Worm (Caenorhabditis elegans) whole organism, young adult: ENCODE results near the gene F37C12.14.

Experiments
- B0261.1 ChIP-seq: sonication (generic microtip); optimal IDR thresholded peaks from 2 replicates; lab custom pipeline; 2016; ENCODE audit warnings: mild to moderate bottlenecking, missing genetic modification characterization, moderate library complexity, missing compliant biosample characterization
- B0336.3 ChIP-seq: fragments of 200-800 bp; sonication (Bioruptor generic); IDR thresholded peaks from 2 replicates; pipeline ENCODE4 v1.3.6; 2022; ENCODE audit warnings: missing genetic modification characterization, missing compliant biosample characterization
- D2030.7 ChIP-seq: fragments of 200-800 bp; sonication (Bioruptor generic); IDR thresholded peaks from 2 replicates; pipeline ENCODE4 v1.3.6; 2022; ENCODE audit warnings: missing genetic modification reagents, missing genetic modification characterization, missing compliant biosample characterization
- F10E7.11 ChIP-seq: sonication (generic microtip); optimal IDR thresholded peaks from 2 replicates; lab custom pipeline; 2017; ENCODE audit warnings: mild to moderate bottlenecking, missing genetic modification characterization, moderate library complexity, missing compliant biosample characterization
- F22D6.2 ChIP-seq: sonication (generic microtip); optimal IDR thresholded peaks from 2 replicates; lab custom pipeline; 2016; ENCODE audit warnings: mild to moderate bottlenecking, missing genetic modification characterization, missing compliant biosample characterization
- F33H1.4 ChIP-seq: fragments of 200-800 bp; sonication (Bioruptor generic); IDR thresholded peaks from 2 replicates; pipeline ENCODE4 v1.3.6; 2022; ENCODE audit warnings: missing genetic modification reagents, missing genetic modification characterization, missing compliant biosample characterization
- F39B2.1 ChIP-seq: fragments of 200-800 bp; sonication (Bioruptor generic); IDR thresholded peaks from 2 replicates; pipeline ENCODE4 v1.3.6; 2022; ENCODE audit warnings: missing genetic modification reagents, missing genetic modification characterization, missing compliant biosample characterization
- F55B11.4 ChIP-seq: sonication (generic microtip); optimal IDR thresholded peaks from 2 replicates; lab custom pipeline; 2016; ENCODE audit warnings: missing compliant biosample characterization, missing genetic modification characterization, borderline replicate concordance; ENCODE audit not compliant: insufficient read depth
- T07F8.4 ChIP-seq: sonication (generic microtip); optimal IDR thresholded peaks from 2 replicates; lab custom pipeline; 2016; ENCODE audit warnings: mild to moderate bottlenecking, missing genetic modification characterization, moderate library complexity, missing compliant biosample characterization
- Y53F4B.3 ChIP-seq: fragments of 200-800 bp; sonication (Bioruptor generic); IDR thresholded peaks from 2 replicates; pipeline ENCODE4 v1.3.6; 2022; ENCODE audit warnings: missing genetic modification reagents, missing genetic modification characterization, missing compliant biosample characterization
- Y56A3A.18 ChIP-seq: fragments of 200-800 bp; sonication (Bioruptor generic); IDR thresholded peaks from 2 replicates; pipeline ENCODE4 v1.3.6; 2022; ENCODE audit warnings: missing genetic modification reagents, missing genetic modification characterization, missing compliant biosample characterization
- ZK185.1 ChIP-seq: sonication (generic microtip); optimal IDR thresholded peaks from 2 replicates; lab custom pipeline; 2016; ENCODE audit warnings: mild to moderate bottlenecking, missing genetic modification characterization, missing compliant biosample characterization; ENCODE audit not compliant: poor library complexity, severe bottlenecking
- akir-1 ChIP-seq: fragments of 200-800 bp; sonication (Bioruptor generic); optimal IDR thresholded peaks from 2 replicates; lab custom pipeline; 2018; ENCODE audit warnings: mild to moderate bottlenecking, missing genetic modification characterization, moderate library complexity, missing compliant biosample characterization
- aptf-2 ChIP-seq: fragments of 200-800 bp; sonication (Bioruptor generic); conservative IDR thresholded peaks from 2 replicates; pipeline ENCODE4 v1.3.6; 2022; ENCODE audit warnings: missing genetic modification reagents, missing genetic modification characterization, missing compliant biosample characterization
- aptf-3 ChIP-seq: fragments of 200-800 bp; sonication (Bioruptor generic); IDR thresholded peaks from 2 replicates; pipeline ENCODE4 v1.3.6; 2022; ENCODE audit warnings: missing genetic modification characterization, missing compliant biosample characterization
- attf-6 ChIP-seq: fragments of 200-800 bp; sonication (Bioruptor generic); IDR thresholded peaks from 2 replicates; pipeline ENCODE4 v1.3.6; 2022; ENCODE audit warnings: missing genetic modification reagents, missing genetic modification characterization, missing compliant biosample characterization
- bed-2 ChIP-seq: fragments of 200-800 bp; sonication (Bioruptor generic); IDR thresholded peaks from 2 replicates; pipeline ENCODE4 v1.3.6; 2022; ENCODE audit warnings: missing genetic modification reagents, missing genetic modification characterization, missing compliant biosample characterization
- ccch-3 ChIP-seq: fragments of 200-800 bp; sonication (Bioruptor generic); optimal IDR thresholded peaks from 2 replicates; lab custom pipeline; 2018; ENCODE audit warnings: mild to moderate bottlenecking, missing genetic modification characterization, missing compliant biosample characterization
- cebp-2 ChIP-seq: fragments of 200-800 bp; sonication (Bioruptor generic); IDR thresholded peaks from 2 replicates; pipeline ENCODE4 v1.3.6; 2022; ENCODE audit warnings: missing genetic modification characterization, missing compliant biosample characterization
- ceh-58 ChIP-seq: fragments of 200-800 bp; sonication (Bioruptor generic); IDR thresholded peaks from 2 replicates; pipeline ENCODE4 v1.3.6; 2022; ENCODE audit warnings: missing genetic modification characterization, missing compliant biosample characterization
- dox-1 ChIP-seq: fragments of 200-800 bp; sonication (Bioruptor generic); IDR thresholded peaks from 2 replicates; pipeline ENCODE4 v1.3.6; 2022; ENCODE audit warnings: missing genetic modification reagents, missing genetic modification characterization, missing compliant biosample characterization
- dpl-1 ChIP-seq: fragments of 150-350 bp; optimal IDR thresholded peaks from 2 replicates; lab custom pipeline; 2014; ENCODE audit warnings: missing biosample characterization, missing genetic modification reagents, missing genetic modification characterization
- egl-18 ChIP-seq: fragments of 200-800 bp; sonication (Bioruptor generic); IDR thresholded peaks from 2 replicates; pipeline ENCODE4 v1.3.6; 2022; ENCODE audit warnings: missing genetic modification reagents, missing genetic modification characterization, missing compliant biosample characterization
- egl-44 ChIP-seq: fragments of 200-800 bp; sonication (Bioruptor generic); IDR thresholded peaks from 2 replicates; pipeline ENCODE4 v1.3.6; 2022; ENCODE audit warnings: missing genetic modification reagents, missing genetic modification characterization, missing compliant biosample characterization
- fkh-3 ChIP-seq: sonication (generic microtip); optimal IDR thresholded peaks from 2 replicates; lab custom pipeline; 2016; ENCODE audit warnings: mild to moderate bottlenecking, missing genetic modification characterization, missing compliant biosample characterization
- him-1 ChIP-seq: sonication (generic microtip); optimal IDR thresholded peaks from 2 replicates; lab custom pipeline; 2016; ENCODE audit warnings: missing genotype, missing genetic modification reagents, missing genetic modification characterization, missing compliant biosample characterization
- hmg-20 ChIP-seq: fragments of 200-800 bp; sonication (Bioruptor generic); IDR thresholded peaks from 2 replicates; pipeline ENCODE4 v1.3.6; 2022; ENCODE audit warnings: missing genetic modification reagents, missing genetic modification characterization, missing compliant biosample characterization
- hrde-1 ChIP-seq: sonication (generic microtip); optimal IDR thresholded peaks from 2 replicates; lab custom pipeline; 2016; ENCODE audit warnings: missing genetic modification characterization, mild to moderate bottlenecking, missing compliant biosample characterization, moderate library complexity, missing genotype, missing genetic modification reagents, borderline replicate concordance
- hsf-1 ChIP-seq: fragments of 200-800 bp; sonication (Bioruptor generic); IDR thresholded peaks from 2 replicates; pipeline ENCODE4 v1.3.6; 2022; ENCODE audit warnings: missing genetic modification reagents, missing genetic modification characterization, missing compliant biosample characterization
- let-526 ChIP-seq: fragments of 200-800 bp; sonication (Bioruptor generic); IDR thresholded peaks from 2 replicates; pipeline ENCODE4 v1.3.6; 2022; ENCODE audit warnings: missing genetic modification reagents, missing genetic modification characterization, missing compliant biosample characterization
- lin-26 ChIP-seq: fragments of 200-800 bp; sonication (Bioruptor generic); IDR thresholded peaks from 2 replicates; pipeline ENCODE4 v1.3.6; 2022; ENCODE audit warnings: missing genetic modification reagents, missing genetic modification characterization, missing compliant biosample characterization
- lin-40 ChIP-seq: sonication (generic microtip); optimal IDR thresholded peaks from 2 replicates; lab custom pipeline; 2016; ENCODE audit warnings: missing genetic modification characterization, mild to moderate bottlenecking, missing compliant biosample characterization, missing genotype, missing genetic modification reagents
- lsl-1 ChIP-seq: fragments of 200-800 bp; sonication (Bioruptor generic); optimal IDR thresholded peaks from 2 replicates; lab custom pipeline; 2018; ENCODE audit warnings: mild to moderate bottlenecking, missing genetic modification characterization, moderate library complexity, missing compliant biosample characterization
- lsy-27 ChIP-seq: sonication (generic microtip); optimal IDR thresholded peaks from 2 replicates; lab custom pipeline; 2017; ENCODE audit warnings: missing genetic modification characterization, mild to moderate bottlenecking, missing compliant biosample characterization, antibody characterized with exemption, missing genotype, borderline replicate concordance; ENCODE audit not compliant: insufficient read depth
- madf-10 ChIP-seq: sonication (generic microtip); optimal IDR thresholded peaks from 2 replicates; lab custom pipeline; 2016; ENCODE audit warnings: mild to moderate bottlenecking, missing genetic modification characterization, missing compliant biosample characterization
- madf-3 ChIP-seq: fragments of 200-800 bp; sonication (Bioruptor generic); IDR thresholded peaks from 2 replicates; pipeline ENCODE4 v1.3.6; 2022; ENCODE audit warnings: missing genetic modification reagents, missing genetic modification characterization, missing compliant biosample characterization
- madf-6 ChIP-seq: fragments of 200-800 bp; sonication (Bioruptor generic); IDR thresholded peaks from 2 replicates; pipeline ENCODE4 v1.3.6; 2022; ENCODE audit warnings: missing genetic modification reagents, missing genetic modification characterization, missing compliant biosample characterization
- madf-8 ChIP-seq: fragments of 200-800 bp; sonication (Bioruptor generic); conservative IDR thresholded peaks from 2 replicates; pipeline ENCODE4 v1.3.6; 2022; ENCODE audit warnings: missing genetic modification reagents, missing genetic modification characterization, missing compliant biosample characterization
- mel-28 ChIP-seq: sonication (generic microtip); optimal IDR thresholded peaks from 2 replicates; lab custom pipeline; 2016; ENCODE audit warnings: borderline replicate concordance, mild to moderate bottlenecking, missing genetic modification characterization, missing compliant biosample characterization
- nfya-1 ChIP-seq: sonication (generic microtip); optimal IDR thresholded peaks from 2 replicates; lab custom pipeline; 2017; ENCODE audit warnings: antibody characterized with exemption, missing compliant biosample characterization, missing genetic modification characterization, borderline replicate concordance; ENCODE audit not compliant: insufficient read depth
- nhr-120 ChIP-seq: fragments of 200-800 bp; sonication (Bioruptor generic); IDR thresholded peaks from 2 replicates; pipeline ENCODE4 v1.3.6; 2022; ENCODE audit warnings: missing genetic modification characterization, missing compliant biosample characterization
- nhr-179 ChIP-seq: sonication (generic microtip); optimal IDR thresholded peaks from 2 replicates; lab custom pipeline; 2016; ENCODE audit warnings: mild to moderate bottlenecking, missing genetic modification characterization, missing compliant biosample characterization
- rcor-1 ChIP-seq: fragments of 200-800 bp; sonication (Bioruptor generic); IDR thresholded peaks from 2 replicates; pipeline ENCODE4 v1.3.6; 2022; ENCODE audit warnings: missing genetic modification reagents, missing genetic modification characterization, missing compliant biosample characterization
- repo-1 ChIP-seq: sonication (generic microtip); optimal IDR thresholded peaks from 2 replicates; lab custom pipeline; 2017; ENCODE audit warnings: mild to moderate bottlenecking, missing genetic modification characterization, missing compliant biosample characterization
- snpc-4 ChIP-seq, 5 experiments: fragments of 150-350 bp in 1 of 5; sonication (generic microtip) in 4 of 5; optimal IDR thresholded peaks; 2 replicates each; lab custom pipeline; 2014 to 2018; ENCODE audit warnings: missing genetic modification characterization in 5 of 5, missing biosample characterization in 3 of 5, antibody characterized with exemption in 2 of 5, mild to moderate bottlenecking in 2 of 5, missing compliant biosample characterization in 2 of 5, missing genotype in 2 of 5, moderate library complexity in 2 of 5, missing genetic modification reagents in 1 of 5
- sptf-2 ChIP-seq: fragments of 200-800 bp; sonication (Bioruptor generic); optimal IDR thresholded peaks from 2 replicates; lab custom pipeline; 2018; ENCODE audit warnings: mild to moderate bottlenecking, missing genetic modification characterization, missing compliant biosample characterization
- xnd-1 ChIP-seq: sonication (generic microtip); optimal IDR thresholded peaks from 2 replicates; lab custom pipeline; 2016; ENCODE audit warnings: missing genotype, missing genetic modification reagents, missing genetic modification characterization, missing compliant biosample characterization
- zfh-2 ChIP-seq: fragments of 200-800 bp; sonication (Bioruptor generic); conservative IDR thresholded peaks from 2 replicates; pipeline ENCODE4 v1.3.6; 2022; ENCODE audit warnings: missing genetic modification reagents, missing genetic modification characterization, missing compliant biosample characterization

Gene F37C12.14

ce11 chrIII:7165816-7166229 lies 19.6 kb downstream of the F37C12.14 start (continued):
- TF ChIP-seq dox-1 (peak; percentile 65), Y53F4B.3 (GFP tag; lab: Robert Waterston, UW) (no peak), hmg-20 (GFP tag; lab: Robert Waterston, UW) (no peak), aptf-2 (GFP tag; lab: Robert Waterston, UW) (no peak), Y56A3A.18 (GFP tag; lab: Robert Waterston, UW) (no peak), nfya-1 (tag; lab: Kevin White, UChicago) (no peak), B0336.3 (GFP tag; lab: Robert Waterston, UW) (0 out of 2 replicates have a peak, but pooled peaks have one; percentile 20), attf-6 (no peak), D2030.7 (GFP tag; lab: Robert Waterston, UW) (no peak), egl-18 (GFP tag; lab: Robert Waterston, UW) (no peak), ZK185.1 (tag; lab: Kevin White, UChicago) (no peak), T07F8.4 (tag; lab: Kevin White, UChicago) (no peak), lsy-27 (no peak), madf-6 (GFP tag; lab: Robert Waterston, UW) (no peak), F39B2.1 (GFP tag; lab: Robert Waterston, UW) (no peak), aptf-3 (no peak), nhr-120 (GFP tag; lab: Robert Waterston, UW) (no peak), him-1 (no peak), let-526 (no peak), hsf-1 (GFP tag; lab: Robert Waterston, UW) (no peak), egl-44 (GFP tag; lab: Robert Waterston, UW) (no peak), snpc-4 (GFP tag; optimal IDR thresholded peaks at IDR 0.05; lab: Kevin White, UChicago) (no peak), snpc-4 (tag; optimal IDR thresholded peaks at IDR 0.05; lab: Kevin White, UChicago) (peak in 2 of 4 experiments; percentile 21 to 76), lsl-1 (GFP tag; lab: Kevin White, UChicago) (no peak), lin-26 (no peak), akir-1 (GFP tag; lab: Kevin White, UChicago) (no peak), cebp-2 (GFP tag; lab: Robert Waterston, UW) (no peak), xnd-1 (tag; lab: Kevin White, UChicago) (no peak), F55B11.4 (no peak), B0261.1 (no peak), nhr-179 (tag; lab: Kevin White, UChicago) (no peak), mel-28 (tag; lab: Kevin White, UChicago) (no peak), F33H1.4 (GFP tag; lab: Robert Waterston, UW) (no peak), hrde-1 (tag; lab: Kevin White, UChicago) (no peak), repo-1 (tag; lab: Kevin White, UChicago) (no peak), zfh-2 (GFP tag; lab: Robert Waterston, UW) (no peak), dpl-1 (GFP tag; lab: Kevin White, UChicago) (no peak), bed-2 (GFP tag; lab: Robert Waterston, UW) (no peak), fkh-3 (tag; lab: Kevin White, UChicago) (no peak), lin-40 (tag; lab: Kevin White, UChicago) (peak; percentile 15), rcor-1 (no peak), ceh-58 (no peak), madf-8 (GFP tag; lab: Robert Waterston, UW) (no peak), madf-3 (GFP tag; lab: Robert Waterston, UW) (no peak), madf-10 (tag; lab: Kevin White, UChicago) (no peak), ccch-3 (GFP tag; lab: Kevin White, UChicago) (no peak), sptf-2 (GFP tag; lab: Kevin White, UChicago) (no peak), F22D6.2 (tag; lab: Kevin White, UChicago) (no peak), F10E7.11 (tag; lab: Kevin White, UChicago) (no peak)
